Worm (Caenorhabditis elegans) whole organism, L4 larva: ENCODE measurements around the gene gpb-1.

Experiments
- F10B5.3 ChIP-seq: sonication (generic microtip); optimal IDR thresholded peaks from 2 replicates; lab custom pipeline; 2016; ENCODE audit warnings: mild to moderate bottlenecking, missing genetic modification characterization, missing compliant biosample characterization
- F26F4.8 ChIP-seq: fragments of 200-800 bp; sonication (Bioruptor generic); conservative IDR thresholded peaks from 2 replicates; pipeline ENCODE4 v1.3.6; 2022; ENCODE audit warnings: missing genetic modification characterization, missing compliant biosample characterization
- F44E2.7 ChIP-seq: fragments of 200-800 bp; sonication (Bioruptor generic); IDR thresholded peaks from 2 replicates; pipeline ENCODE4 v2.1.2; 2022; ENCODE audit warnings: missing genetic modification characterization, missing compliant biosample characterization
- F49E8.2 ChIP-seq: sonication (generic microtip); optimal IDR thresholded peaks from 2 replicates; lab custom pipeline; 2016; ENCODE audit warnings: missing compliant biosample characterization, mild to moderate bottlenecking, missing genetic modification characterization, borderline replicate concordance
- T26A8.4 ChIP-seq: fragments of 200-800 bp; sonication (Bioruptor generic); IDR thresholded peaks from 2 replicates; pipeline ENCODE4 v1.3.6; 2022; ENCODE audit warnings: missing genetic modification characterization, missing compliant biosample characterization
- Y105C5A.15 ChIP-seq: fragments of 200-800 bp; sonication (Bioruptor generic); IDR thresholded peaks from 2 replicates; pipeline ENCODE4 v1.3.6; 2022; ENCODE audit warnings: missing genetic modification characterization, missing compliant biosample characterization
- ZK337.2 ChIP-seq: fragments of 200-800 bp; sonication (Bioruptor generic); IDR thresholded peaks from 2 replicates; pipeline ENCODE4 v1.3.6; 2022; ENCODE audit warnings: missing genetic modification reagents, missing genetic modification characterization, missing compliant biosample characterization
- ZK546.5 ChIP-seq, 2 experiments: sonication (generic microtip); optimal IDR thresholded peaks; 2 replicates each; lab custom pipeline; 2017; ENCODE audit warnings: missing biosample characterization in 2 of 2, missing genetic modification characterization in 2 of 2
- aha-1 ChIP-seq: fragments of 150-350 bp; peaks from one replicate; lab custom pipeline; 2014; ENCODE audit warnings: missing biosample characterization, missing genetic modification characterization
- aly-2 ChIP-seq: sonication (generic microtip); optimal IDR thresholded peaks from 2 replicates; lab custom pipeline; 2018; ENCODE audit warnings: missing biosample characterization, missing genetic modification characterization
- arid-1 ChIP-seq: fragments of 200-800 bp; sonication (Bioruptor generic); conservative IDR thresholded peaks from 2 replicates; pipeline ENCODE4 v1.3.6; 2022; ENCODE audit warnings: missing genetic modification reagents, missing genetic modification characterization, missing compliant biosample characterization
- ceh-20 ChIP-seq: fragments of 200-800 bp; sonication (Bioruptor generic); IDR thresholded peaks from 2 replicates; pipeline ENCODE4 v1.3.6; 2022; ENCODE audit warnings: missing genetic modification reagents, missing genetic modification characterization, missing compliant biosample characterization
- ceh-32 ChIP-seq: sonication (generic microtip); optimal IDR thresholded peaks from 2 replicates; lab custom pipeline; 2016; ENCODE audit warnings: mild to moderate bottlenecking, missing genetic modification characterization, missing compliant biosample characterization; ENCODE audit not compliant: poor library complexity
- ceh-62 ChIP-seq: sonication (generic microtip); optimal IDR thresholded peaks from 2 replicates; lab custom pipeline; 2017; ENCODE audit warnings: missing biosample characterization, missing genetic modification characterization
- ces-1 ChIP-seq: fragments of 150-350 bp; sonication (generic microtip); optimal IDR thresholded peaks from 4 replicates; lab custom pipeline; 2014; ENCODE audit warnings: missing biosample characterization, missing genetic modification reagents, missing genetic modification characterization
- ctbp-1 ChIP-seq: fragments of 200-800 bp; sonication (Bioruptor generic); IDR thresholded peaks from 2 replicates; pipeline ENCODE4 v1.3.6; 2022; ENCODE audit warnings: missing genetic modification reagents, missing genetic modification characterization, missing compliant biosample characterization
- daf-12 ChIP-seq: fragments of 150-350 bp; optimal IDR thresholded peaks from 2 replicates; lab custom pipeline; 2014; ENCODE audit warnings: missing biosample characterization, missing genetic modification reagents, missing genetic modification characterization
- daf-16 ChIP-seq, 3 experiments: sonication (generic microtip); optimal IDR thresholded peaks; 2 replicates each; lab custom pipeline; 2016 to 2017; ENCODE audit warnings: missing genetic modification characterization in 3 of 3, missing genetic modification reagents in 3 of 3, mild to moderate bottlenecking in 2 of 3, missing compliant biosample characterization in 2 of 3, missing biosample characterization in 1 of 3, moderate library complexity in 1 of 3
- daf-19 ChIP-seq: fragments of 200-800 bp; sonication (Bioruptor generic); conservative IDR thresholded peaks from 2 replicates; pipeline ENCODE4 v1.3.6; 2022; ENCODE audit warnings: missing genetic modification characterization, missing compliant biosample characterization
- daf-8 ChIP-seq: fragments of 200-800 bp; sonication (Bioruptor generic); IDR thresholded peaks from 2 replicates; pipeline ENCODE4 v1.3.6; 2022; ENCODE audit warnings: missing genetic modification characterization, missing compliant biosample characterization
- dmd-8 ChIP-seq: fragments of 200-800 bp; sonication (Bioruptor generic); IDR thresholded peaks from 2 replicates; pipeline ENCODE4 v1.3.6; 2022; ENCODE audit warnings: missing genetic modification characterization, missing compliant biosample characterization
- dmd-9 ChIP-seq: fragments of 200-800 bp; sonication (Bioruptor generic); IDR thresholded peaks from 2 replicates; pipeline ENCODE4 v1.3.6; 2022; ENCODE audit warnings: missing genetic modification reagents, missing genetic modification characterization, missing compliant biosample characterization
- duxl-1 ChIP-seq: sonication (generic microtip); optimal IDR thresholded peaks from 2 replicates; lab custom pipeline; 2016; ENCODE audit warnings: mild to moderate bottlenecking, missing genetic modification characterization, moderate library complexity, missing compliant biosample characterization; ENCODE audit not compliant: poor library complexity
- egl-43 ChIP-seq: fragments of 200-800 bp; sonication (Bioruptor generic); IDR thresholded peaks from 2 replicates; pipeline ENCODE4 v1.3.6; 2022; ENCODE audit warnings: missing genetic modification reagents, missing genetic modification characterization, missing compliant biosample characterization
- fos-1 ChIP-seq: fragments of 150-350 bp; optimal IDR thresholded peaks from 2 replicates; lab custom pipeline; 2014; ENCODE audit warnings: missing biosample characterization, missing genetic modification characterization
- gei-8 ChIP-seq: fragments of 200-800 bp; sonication (Bioruptor generic); optimal IDR thresholded peaks from 2 replicates; lab custom pipeline; 2018; ENCODE audit warnings: mild to moderate bottlenecking, missing genetic modification characterization, missing compliant biosample characterization
- hlh-11 ChIP-seq: fragments of 200-800 bp; sonication (Bioruptor generic); optimal IDR thresholded peaks from 2 replicates; lab custom pipeline; 2018; ENCODE audit warnings: mild to moderate bottlenecking, missing genetic modification characterization, missing compliant biosample characterization
- jun-1 ChIP-seq: fragments of 150-350 bp; optimal IDR thresholded peaks from 2 replicates; lab custom pipeline; 2014; ENCODE audit warnings: missing biosample characterization, missing genetic modification reagents, missing genetic modification characterization
- lin-1 ChIP-seq: fragments of 200-800 bp; sonication (Bioruptor generic); IDR thresholded peaks from 2 replicates; pipeline ENCODE4 v1.3.6; 2022; ENCODE audit warnings: missing genetic modification reagents, missing genetic modification characterization, missing compliant biosample characterization
- lin-13 ChIP-seq: fragments of 150-350 bp; optimal IDR thresholded peaks from 2 replicates; lab custom pipeline; 2014; ENCODE audit warnings: missing biosample characterization, missing genetic modification reagents, missing genetic modification characterization
- lin-29 ChIP-seq: fragments of 200-800 bp; sonication (Bioruptor generic); IDR thresholded peaks from 2 replicates; pipeline ENCODE4 v1.3.6; 2022; ENCODE audit warnings: missing genetic modification reagents, missing genetic modification characterization, missing compliant biosample characterization
- lin-38 ChIP-seq: fragments of 200-800 bp; sonication (Bioruptor generic); IDR thresholded peaks from 2 replicates; pipeline ENCODE4 v1.3.6; 2022; ENCODE audit warnings: missing genetic modification reagents, missing genetic modification characterization, missing compliant biosample characterization
- lir-3 ChIP-seq: sonication (generic microtip); optimal IDR thresholded peaks from 2 replicates; lab custom pipeline; 2016; ENCODE audit warnings: mild to moderate bottlenecking, missing genetic modification characterization, missing compliant biosample characterization
- mdl-1 ChIP-seq, 2 experiments: fragments of 150-350 bp in 1 of 2; sonication (generic microtip) in 1 of 2; optimal IDR thresholded peaks; 2 replicates each; lab custom pipeline; 2014 to 2017; ENCODE audit warnings: missing biosample characterization in 2 of 2, missing genetic modification characterization in 2 of 2
- mxl-2 ChIP-seq: fragments of 200-800 bp; sonication (Bioruptor generic); conservative IDR thresholded peaks from 2 replicates; pipeline ENCODE4 v1.3.6; 2022; ENCODE audit warnings: missing genetic modification reagents, missing genetic modification characterization, missing compliant biosample characterization
- mxl-3 ChIP-seq: fragments of 200-800 bp; sonication (Bioruptor generic); optimal IDR thresholded peaks from 2 replicates; lab custom pipeline; 2018; ENCODE audit warnings: mild to moderate bottlenecking, missing genetic modification characterization, missing compliant biosample characterization
- nhr-102 ChIP-seq: sonication (generic microtip); optimal IDR thresholded peaks from 2 replicates; lab custom pipeline; 2016; ENCODE audit warnings: mild to moderate bottlenecking, missing genetic modification characterization, moderate library complexity, missing compliant biosample characterization
- nhr-11 ChIP-seq: fragments of 150-350 bp; optimal IDR thresholded peaks from 2 replicates; lab custom pipeline; 2014; ENCODE audit warnings: missing biosample characterization, missing genetic modification characterization
- nhr-28 ChIP-seq: fragments of 150-350 bp; optimal IDR thresholded peaks from 2 replicates; lab custom pipeline; 2014; ENCODE audit warnings: missing biosample characterization, missing genetic modification characterization
- nhr-48 ChIP-seq: sonication (generic microtip); optimal IDR thresholded peaks from 2 replicates; lab custom pipeline; 2016; ENCODE audit warnings: mild to moderate bottlenecking, missing genetic modification characterization, missing compliant biosample characterization
- pha-4 ChIP-seq, 2 experiments: fragments of 150-350 bp in 1 of 2; fragments of 200-800 bp in 1 of 2; sonication (Bioruptor generic) in 1 of 2; IDR thresholded peaks in 1 of 2; optimal IDR thresholded peaks in 1 of 2; 2 replicates each; pipeline versions ENCODE4 v1.3.6 to Lab custom; 2014 to 2022; ENCODE audit warnings: missing genetic modification characterization in 2 of 2, missing genetic modification reagents in 2 of 2, missing biosample characterization in 1 of 2, missing compliant biosample characterization in 1 of 2
- saeg-2 ChIP-seq: fragments of 200-800 bp; sonication (Bioruptor generic); IDR thresholded peaks from 2 replicates; pipeline ENCODE4 v1.3.6; 2022; ENCODE audit warnings: missing genetic modification reagents, missing genetic modification characterization, missing compliant biosample characterization
- sdz-12 ChIP-seq: fragments of 200-800 bp; sonication (Bioruptor generic); optimal IDR thresholded peaks from 2 replicates; lab custom pipeline; 2018; ENCODE audit warnings: mild to moderate bottlenecking, missing genetic modification characterization, missing compliant biosample characterization
- skn-1 ChIP-seq: fragments of 150-350 bp; optimal IDR thresholded peaks from 2 replicates; lab custom pipeline; 2014; ENCODE audit warnings: missing biosample characterization, missing genetic modification characterization
- snpc-4 ChIP-seq: fragments of 150-350 bp; optimal IDR thresholded peaks from 2 replicates; lab custom pipeline; 2014; ENCODE audit warnings: missing biosample characterization, missing genetic modification characterization
- spr-3 ChIP-seq: fragments of 200-800 bp; sonication (Bioruptor generic); optimal IDR thresholded peaks from 2 replicates; lab custom pipeline; 2018; ENCODE audit warnings: mild to moderate bottlenecking, missing genetic modification characterization, missing compliant biosample characterization
- tag-97 ChIP-seq: fragments of 200-800 bp; sonication (Bioruptor generic); IDR thresholded peaks from 2 replicates; pipeline ENCODE4 v1.3.6; 2022; ENCODE audit warnings: missing genetic modification characterization, missing compliant biosample characterization
- tra-1 ChIP-seq: fragments of 200-800 bp; sonication (Bioruptor generic); IDR thresholded peaks from 2 replicates; pipeline ENCODE4 v1.3.6; 2022; ENCODE audit warnings: missing genetic modification reagents, missing genetic modification characterization, missing compliant biosample characterization
- zag-1 ChIP-seq: fragments of 150-350 bp; optimal IDR thresholded peaks from 2 replicates; lab custom pipeline; 2014; ENCODE audit warnings: missing biosample characterization, missing genetic modification characterization
- ztf-7 ChIP-seq: fragments of 150-350 bp; optimal IDR thresholded peaks from 2 replicates; lab custom pipeline; 2014; ENCODE audit warnings: missing biosample characterization, missing genetic modification characterization

gpb-1 gene

ce11 chrII:11746782-11747288, 1.6 kb downstream of the gpb-1 start (continued):
- TF ChIP-seq lin-13 (GFP tag; lab: Kevin White, UChicago) (peak; percentile 1), ZK546.5 (tag; optimal IDR thresholded peaks at IDR 0.05; lab: Kevin White, UChicago) (no peak), nhr-48 (tag; lab: Kevin White, UChicago) (peak; percentile 18), aha-1 (tag; lab: Kevin White, UChicago) (peak; percentile 56), ces-1 (GFP tag; lab: Kevin White, UChicago) (no peak), dmd-9 (GFP tag; lab: Robert Waterston, UW) (no peak), nhr-11 (peak; percentile 7), ceh-62 (tag; lab: Kevin White, UChicago) (no peak), T26A8.4 (GFP tag; lab: Robert Waterston, UW) (no peak), duxl-1 (tag; lab: Kevin White, UChicago) (no peak), mxl-3 (peak; percentile 21), fos-1 (no peak), ceh-32 (tag; lab: Kevin White, UChicago) (no peak), ctbp-1 (peak; percentile 91), F26F4.8 (GFP tag; lab: Robert Waterston, UW) (no peak), tag-97 (GFP tag; lab: Robert Waterston, UW) (no peak), tra-1 (GFP tag; lab: Robert Waterston, UW) (0 out of 2 replicates have a peak, but pooled peaks have one; percentile 17), mxl-2 (GFP tag; lab: Robert Waterston, UW) (no peak), snpc-4 (tag; lab: Kevin White, UChicago) (no peak), ceh-20 (GFP tag; lab: Robert Waterston, UW) (peak; percentile 66), daf-12 (tag; lab: Kevin White, UChicago) (no peak), nhr-28 (tag; lab: Kevin White, UChicago) (no peak), skn-1 (tag; lab: Kevin White, UChicago) (no peak), lin-29 (no peak), F10B5.3 (no peak), F44E2.7 (GFP tag; lab: Robert Waterston, UW) (no peak), egl-43 (GFP tag; lab: Robert Waterston, UW) (peak; percentile 79; the same call in 1 of the 2 replicates), zag-1 (tag; lab: Kevin White, UChicago) (peak; percentile 32), F49E8.2 (no peak), saeg-2 (GFP tag; lab: Robert Waterston, UW) (no peak), aly-2 (tag; lab: Kevin White, UChicago) (no peak), dmd-8 (no peak), Y105C5A.15 (GFP tag; lab: Robert Waterston, UW) (0 out of 2 replicates have a peak, but pooled peaks have one; percentile 30), lin-38 (peak; percentile 47; the same call in 1 of the 2 replicates), arid-1 (0 out of 2 replicates have a peak, but pooled peaks have one; percentile 8), daf-19 (no peak), ZK337.2 (GFP tag; lab: Robert Waterston, UW) (no peak), daf-16 (GFP tag; optimal IDR thresholded peaks at IDR 0.05; lab: Kevin White, UChicago) (peak in 1 of 2 experiments; percentile 9), daf-16 (tag; optimal IDR thresholded peaks at IDR 0.05; lab: Kevin White, UChicago) (no peak), jun-1 (tag; lab: Kevin White, UChicago) (no peak), pha-4 (GFP tag; IDR thresholded peaks at IDR 0.05; lab: Robert Waterston, UW) (peak; percentile 54; the same call in 1 of the 2 replicates), pha-4 (tag; optimal IDR thresholded peaks at IDR 0.05; lab: Kevin White, UChicago) (no peak), gei-8 (GFP tag; lab: Kevin White, UChicago) (peak; percentile 39), sdz-12 (GFP tag; lab: Kevin White, UChicago) (no peak), lir-3 (tag; lab: Kevin White, UChicago) (no peak), mdl-1 (tag; optimal IDR thresholded peaks at IDR 0.05; lab: Kevin White, UChicago) (peak; percentile 5 to 73), nhr-102 (tag; lab: Kevin White, UChicago) (peak; percentile 35), ztf-7 (tag; lab: Kevin White, UChicago) (no peak), spr-3 (peak; percentile 40), hlh-11 (tag; lab: Kevin White, UChicago) (peak; percentile 55), daf-8 (0 out of 2 replicates have a peak, but pooled peaks have one; percentile 72), lin-1 (GFP tag; lab: Robert Waterston, UW) (no peak)
